Worm (Caenorhabditis elegans) whole organism, L2 larva: ENCODE measurements around the gene blos-2.

Experiments
- alr-1 ChIP-seq: fragments of 150-350 bp; optimal IDR thresholded peaks from 2 replicates; lab custom pipeline; 2014; ENCODE audit warnings: missing biosample characterization, missing genetic modification characterization
- ama-1 ChIP-seq: fragments of 150-350 bp; optimal IDR thresholded peaks from 2 replicates; lab custom pipeline; 2018; ENCODE audit warnings: inconsistent platforms
- blmp-1 ChIP-seq: sonication (generic microtip); optimal IDR thresholded peaks from 2 replicates; lab custom pipeline; 2017; ENCODE audit warnings: missing genetic modification characterization, mild to moderate bottlenecking, missing compliant biosample characterization, antibody characterized with exemption, moderate library complexity; ENCODE audit not compliant: insufficient read depth
- ceh-16 ChIP-seq: fragments of 150-350 bp; optimal IDR thresholded peaks from 2 replicates; lab custom pipeline; 2014; ENCODE audit warnings: missing biosample characterization, missing genetic modification characterization
- dmd-4 ChIP-seq: sonication (generic microtip); optimal IDR thresholded peaks from 2 replicates; lab custom pipeline; 2017; ENCODE audit warnings: missing biosample characterization, missing genetic modification characterization
- elt-1 ChIP-seq: fragments of 150-350 bp; optimal IDR thresholded peaks from 2 replicates; lab custom pipeline; 2014; ENCODE audit warnings: missing biosample characterization, missing genetic modification characterization
- elt-3 ChIP-seq: sonication (generic microtip); optimal IDR thresholded peaks from 2 replicates; lab custom pipeline; 2017; ENCODE audit warnings: missing biosample characterization, missing genetic modification characterization
- fos-1 ChIP-seq: fragments of 150-350 bp; optimal IDR thresholded peaks from 2 replicates; lab custom pipeline; 2014; ENCODE audit warnings: missing biosample characterization, missing genetic modification characterization
- gmeb-1 ChIP-seq: fragments of 150-350 bp; optimal IDR thresholded peaks from 2 replicates; lab custom pipeline; 2014; ENCODE audit warnings: missing biosample characterization, missing genetic modification characterization
- lin-11 ChIP-seq: fragments of 150-350 bp; sonication (generic microtip); optimal IDR thresholded peaks from 2 replicates; lab custom pipeline; 2014; ENCODE audit warnings: missing biosample characterization, missing genetic modification characterization, inconsistent platforms, mixed read lengths
- mbf-1 ChIP-seq: sonication (generic microtip); optimal IDR thresholded peaks from 2 replicates; lab custom pipeline; 2017; ENCODE audit warnings: missing biosample characterization, missing genetic modification characterization
- mdl-1 ChIP-seq, 2 experiments: fragments of 150-350 bp in 1 of 2; sonication (generic microtip) in 1 of 2; optimal IDR thresholded peaks; 2 replicates each; lab custom pipeline; 2017; ENCODE audit warnings: missing biosample characterization in 2 of 2, missing genetic modification characterization in 2 of 2
- nhr-11 ChIP-seq: fragments of 150-350 bp; optimal IDR thresholded peaks from 2 replicates; lab custom pipeline; 2014; ENCODE audit warnings: missing biosample characterization, missing genetic modification characterization
- nhr-21 ChIP-seq: fragments of 150-350 bp; optimal IDR thresholded peaks from 2 replicates; lab custom pipeline; 2014; ENCODE audit warnings: missing biosample characterization, missing genetic modification characterization
- nhr-237 ChIP-seq: fragments of 150-350 bp; optimal IDR thresholded peaks from 2 replicates; lab custom pipeline; 2014; ENCODE audit warnings: missing biosample characterization, missing genetic modification characterization
- nhr-6 ChIP-seq: fragments of 150-350 bp; optimal IDR thresholded peaks from 2 replicates; lab custom pipeline; 2014; ENCODE audit warnings: missing biosample characterization, missing genetic modification characterization
- nhr-77 ChIP-seq: fragments of 150-350 bp; optimal IDR thresholded peaks from 2 replicates; lab custom pipeline; 2014; ENCODE audit warnings: missing biosample characterization, missing genetic modification characterization
- peb-1 ChIP-seq: fragments of 150-350 bp; optimal IDR thresholded peaks from 2 replicates; lab custom pipeline; 2014; ENCODE audit warnings: missing biosample characterization, missing genetic modification characterization
- skn-1 ChIP-seq: sonication (generic microtip); optimal IDR thresholded peaks from 2 replicates; lab custom pipeline; 2017; ENCODE audit warnings: missing biosample characterization, missing genetic modification characterization
- sma-3 ChIP-seq: sonication (generic microtip); optimal IDR thresholded peaks from 2 replicates; lab custom pipeline; 2016; ENCODE audit warnings: missing genetic modification reagents, missing genetic modification characterization, missing compliant biosample characterization
- unc-55 ChIP-seq: fragments of 150-350 bp; sonication (generic microtip); optimal IDR thresholded peaks from 3 replicates; lab custom pipeline; 2014; ENCODE audit warnings: missing biosample characterization, missing genetic modification reagents, missing genetic modification characterization
- zag-1 ChIP-seq: fragments of 150-350 bp; optimal IDR thresholded peaks from 2 replicates; lab custom pipeline; 2014; ENCODE audit warnings: missing biosample characterization, missing genetic modification characterization
- ztf-1 ChIP-seq: fragments of 200-800 bp; sonication (Bioruptor generic); conservative IDR thresholded peaks from 2 replicates; pipeline ENCODE4 v1.3.6; 2022; ENCODE audit warnings: missing genetic modification characterization, missing compliant biosample characterization
- ztf-11 ChIP-seq: sonication (generic microtip); optimal IDR thresholded peaks from 2 replicates; lab custom pipeline; 2017; ENCODE audit warnings: missing biosample characterization, missing genetic modification characterization
- ztf-4 ChIP-seq: fragments of 150-350 bp; optimal IDR thresholded peaks from 2 replicates; lab custom pipeline; 2014; ENCODE audit warnings: missing biosample characterization, missing genetic modification characterization

blos-2 gene

ce11 chrIV:6377335-6378069, 43.5 kb downstream of the blos-2 start:
- TF ChIP-seq gmeb-1 (tag; lab: Kevin White, UChicago): no peak
- 0 out of 2 replicates have a peak, but pooled peaks have one; percentile 87 for TF ChIP-seq ztf-1 (GFP tag; lab: Robert Waterston, UW)
- TF ChIP-seq ceh-16 (tag; lab: Kevin White, UChicago): no peak
- TF ChIP-seq elt-1 (tag; lab: Kevin White, UChicago): no peak

ce11 chrIV:6378398-6378797, 44.4 kb downstream of the blos-2 start:
- no peak for TF ChIP-seq unc-55 (GFP tag; lab: Kevin White, UChicago)
- no peak for TF ChIP-seq lin-11 (tag; lab: Kevin White, UChicago)
- TF ChIP-seq elt-3 (tag; lab: Kevin White, UChicago): no peak
- TF ChIP-seq alr-1 (tag; lab: Kevin White, UChicago): no peak
- no peak for TF ChIP-seq nhr-11 (tag; lab: Kevin White, UChicago)
- no peak for TF ChIP-seq ceh-16 (tag; lab: Kevin White, UChicago)
- TF ChIP-seq peb-1 (tag; lab: Kevin White, UChicago): no peak
- TF ChIP-seq nhr-6: no peak
- TF ChIP-seq blmp-1 (tag; lab: Kevin White, UChicago): no peak
- no peak for TF ChIP-seq dmd-4
- no peak for TF ChIP-seq nhr-237 (tag; lab: Kevin White, UChicago)
- no peak for TF ChIP-seq ztf-4 (tag; lab: Kevin White, UChicago)
- no peak for TF ChIP-seq fos-1 (tag; lab: Kevin White, UChicago)
- no peak for TF ChIP-seq nhr-77 (tag; lab: Kevin White, UChicago)
- TF ChIP-seq zag-1 (tag; lab: Kevin White, UChicago): no peak

- TF ChIP-seq ama-1 (lab: Kevin White, UChicago) (no peak), mdl-1 (tag; optimal IDR thresholded peaks at IDR 0.05; lab: Kevin White, UChicago) (no peak), nhr-21 (tag; lab: Kevin White, UChicago) (no peak), ztf-11 (no peak), zag-1 (tag; lab: Kevin White, UChicago) (no peak), unc-55 (GFP tag; lab: Kevin White, UChicago) (no peak), blmp-1 (tag; lab: Kevin White, UChicago) (no peak), skn-1 (tag; lab: Kevin White, UChicago) (no peak), peb-1 (tag; lab: Kevin White, UChicago) (no peak), ztf-4 (tag; lab: Kevin White, UChicago) (no peak), mbf-1 (no peak), sma-3 (GFP tag; lab: Kevin White, UChicago) (no peak)
These were observed 50.0 kb downstream of the blos-2 start, which contains the start of gene shl-1 for ce11 chrIV:6383970-6384369. Gene shl-1, minus strand, starts transcription at chrIV:6384070.
